Worm (Caenorhabditis elegans): ENCODE data around the gene knl-1.
A peak's percentile ranks its signal among the peaks of the same experiment; 100 is the strongest.

- TF ChIP-seq ref-1 (GFP tag; conservative IDR thresholded peaks at IDR 0.05) = no peak
- no peak for TF ChIP-seq flt-1 (GFP tag; IDR thresholded peaks at IDR 0.05)
- 0 out of 2 replicates have a peak, but pooled peaks have one; percentile 66 for TF ChIP-seq tab-1 (GFP tag; IDR thresholded peaks at IDR 0.05)
- no peak for TF ChIP-seq cog-1 (tag; optimal IDR thresholded peaks at IDR 0.05)
- no peak for TF ChIP-seq ztf-23 (GFP tag; IDR thresholded peaks at IDR 0.05)
- no peak for TF ChIP-seq ztf-29 (GFP tag; IDR thresholded peaks at IDR 0.05)
- TF ChIP-seq T22C8.4 (GFP tag; IDR thresholded peaks at IDR 0.05) = no peak
- no peak for TF ChIP-seq klf-2 (GFP tag; conservative IDR thresholded peaks at IDR 0.05)
- no peak for TF ChIP-seq med-1 (GFP tag; optimal IDR thresholded peaks at IDR 0.05; ENCODE audit: insufficient read depth)
These were observed 48.7 kb downstream of the knl-1 start for ce11 chrIII:8299078-8299587.

All from whole organism, midembryonic.